Fruit fly (Drosophila melanogaster): Measurements from ENCODE around the gene bocks.

bocks gene

DNA sequence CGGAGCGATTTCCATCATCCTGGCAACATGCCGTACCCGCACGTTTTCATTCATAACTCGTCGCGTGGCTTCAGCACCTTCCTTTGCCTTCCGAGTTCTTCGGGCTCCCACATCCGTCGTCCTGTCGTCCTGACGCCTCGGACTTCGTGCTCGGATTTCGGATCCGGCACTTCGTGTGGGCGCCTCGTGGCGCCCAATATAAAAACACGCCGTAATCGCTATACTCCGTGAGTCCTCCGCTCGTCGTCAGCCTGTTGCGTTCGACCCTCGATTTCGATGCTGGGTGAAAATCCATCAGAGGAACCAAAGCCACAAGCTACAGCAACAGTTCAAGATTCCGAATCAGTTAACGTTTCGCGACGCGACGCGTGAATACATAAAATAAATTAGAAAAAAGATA lies 49.5 kb upstream of the bocks start (continued):
- TF ChIP-seq tgo (GFP tag; IDR thresholded peaks at IDR 0.05) = no peak
- TF ChIP-seq CG1529 (GFP tag; optimal IDR thresholded peaks at IDR 0.05) = no peak
- no peak for TF ChIP-seq Oli (tag; optimal IDR thresholded peaks at IDR 0.05)
- TF ChIP-seq disco-r (GFP tag; optimal IDR thresholded peaks at IDR 0.05) = no peak

DNA sequence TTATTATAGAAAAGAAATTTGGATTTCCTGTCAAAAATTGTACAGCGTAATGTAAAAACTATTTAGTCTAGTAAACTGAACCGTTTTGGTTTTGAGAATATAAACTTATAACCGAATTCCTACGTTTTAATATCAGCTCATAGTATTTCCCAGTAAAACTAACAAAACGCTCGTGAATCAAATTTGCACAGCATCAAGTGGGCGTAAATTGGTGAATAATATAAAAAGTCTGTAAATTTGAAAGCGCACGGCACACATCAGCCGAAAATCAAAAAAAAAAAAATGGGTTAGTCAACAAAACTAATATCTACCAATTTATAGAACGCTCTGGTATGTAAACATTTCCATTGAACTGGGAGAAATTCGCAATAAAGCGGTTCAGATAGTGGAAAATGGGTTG lies 47.1 kb upstream of the bocks start, which contains the start of gene Dh44:
Dh44 (plus strand) TSS at position 301 of the 400 bp plus-strand sequence.
- peak; percentile 7; the same call in 1 of the 2 replicates for TF ChIP-seq CG42726 (GFP tag; IDR thresholded peaks at IDR 0.05; ENCODE audit: partially characterized antibody)
- TF ChIP-seq CG14710 (tag; optimal IDR thresholded peaks at IDR 0.05) = no peak

DNA sequence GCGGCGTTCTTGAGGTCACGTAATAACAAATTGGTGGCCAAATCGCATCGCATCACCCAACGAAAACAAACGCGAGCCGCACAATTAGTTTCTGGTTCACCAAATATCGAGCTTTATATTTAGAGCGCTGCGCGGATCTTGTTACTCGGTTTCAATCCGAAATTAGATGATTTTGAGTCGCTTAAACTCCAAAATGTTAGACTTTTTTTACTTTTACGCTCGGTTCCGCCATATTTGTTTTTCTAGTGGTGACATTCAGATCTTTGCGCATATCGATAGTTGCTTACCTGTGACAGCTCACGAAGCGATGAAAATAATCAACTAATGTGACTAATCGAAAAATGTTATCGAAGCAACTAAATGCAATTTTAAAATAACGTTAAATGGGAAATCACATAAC lies 46.6 kb upstream of the bocks start, which contains the start of gene Scm:
Scm (minus strand) TSS at position 251 of the 400 bp plus-strand sequence.
- TF ChIP-seq ind (GFP tag; optimal IDR thresholded peaks at IDR 0.05) = no peak
- TF ChIP-seq CG13123 (GFP tag; optimal IDR thresholded peaks at IDR 0.05) = no peak
- peak; percentile 92 for TF ChIP-seq unc-4 (GFP tag; IDR thresholded peaks at IDR 0.05; ENCODE audit: partially characterized antibody)
- peak; percentile 71 for TF ChIP-seq E2f2 (GFP tag; IDR thresholded peaks at IDR 0.05)
- TF ChIP-seq CG12299 (tag; optimal IDR thresholded peaks at IDR 0.05) = peak; percentile 23
- no peak for TF ChIP-seq H2.0 (GFP tag; IDR thresholded peaks at IDR 0.05)
- peak; percentile 82 for TF ChIP-seq MESR4 (GFP tag; optimal IDR thresholded peaks at IDR 0.05)
- no peak for TF ChIP-seq CG3726 (GFP tag; IDR thresholded peaks at IDR 0.05)
- peak; percentile 78 for TF ChIP-seq vnd (GFP tag; IDR thresholded peaks at IDR 0.05; ENCODE audit: partially characterized antibody)
- TF ChIP-seq CG15601 (tag; optimal IDR thresholded peaks at IDR 0.05) = peak; percentile 28
- TF ChIP-seq CG2129 (GFP tag; IDR thresholded peaks at IDR 0.05; ENCODE audit: partially characterized antibody) = peak; percentile 61; the same call in 1 of the 2 replicates
- TF ChIP-seq stwl (tag; optimal IDR thresholded peaks at IDR 0.05) = peak; percentile 100
- TF ChIP-seq Doc2 (GFP tag; IDR thresholded peaks at IDR 0.05) = no peak
- peak; percentile 75 for TF ChIP-seq MBD-R2 (GFP tag; IDR thresholded peaks at IDR 0.05)
- no peak for TF ChIP-seq Hey (tag; optimal IDR thresholded peaks at IDR 0.05)
- peak; percentile 90 for TF ChIP-seq Doc3 (GFP tag; IDR thresholded peaks at IDR 0.05; ENCODE audit: partially characterized antibody)
- peak; percentile 87 for TF ChIP-seq HLH4C (GFP tag; IDR thresholded peaks at IDR 0.05; ENCODE audit: partially characterized antibody)
- peak; percentile 88 for TF ChIP-seq pzg (GFP tag; optimal IDR thresholded peaks at IDR 0.05)
- no peak for TF ChIP-seq chif (GFP tag; optimal IDR thresholded peaks at IDR 0.05)
- TF ChIP-seq CG2202 (tag; optimal IDR thresholded peaks at IDR 0.05) = peak; percentile 2
- peak; percentile 25 for TF ChIP-seq PHDP (tag; optimal IDR thresholded peaks at IDR 0.05)
- TF ChIP-seq CG9797 (GFP tag; optimal IDR thresholded peaks at IDR 0.05) = peak; percentile 20
- peak; percentile 34 for TF ChIP-seq CG12391 (tag; optimal IDR thresholded peaks at IDR 0.05)
- TF ChIP-seq slp2 (GFP tag; optimal IDR thresholded peaks at IDR 0.05) = no peak
- peak; percentile 89 for TF ChIP-seq ato (GFP tag; IDR thresholded peaks at IDR 0.05; ENCODE audit: partially characterized antibody)
- TF ChIP-seq pho (GFP tag; optimal IDR thresholded peaks at IDR 0.05) = no peak
- TF ChIP-seq Nf-YB (GFP tag; optimal IDR thresholded peaks at IDR 0.05) = peak; percentile 59
- TF ChIP-seq CG31365 (tag; optimal IDR thresholded peaks at IDR 0.05) = no peak
- TF ChIP-seq Myb (GFP tag; optimal IDR thresholded peaks at IDR 0.05) = peak; percentile 94
- TF ChIP-seq ac (GFP tag; optimal IDR thresholded peaks at IDR 0.05) = no peak
- no peak for TF ChIP-seq tgo (GFP tag; IDR thresholded peaks at IDR 0.05)
- TF ChIP-seq HmgD (GFP tag; optimal IDR thresholded peaks at IDR 0.05) = peak; percentile 61
- no peak for TF ChIP-seq fd102C (GFP tag; optimal IDR thresholded peaks at IDR 0.05)
- no peak for TF ChIP-seq CG10431 (GFP tag; optimal IDR thresholded peaks at IDR 0.05)
- TF ChIP-seq sr (GFP tag; IDR thresholded peaks at IDR 0.05) = no peak
- TF ChIP-seq ssp (GFP tag; IDR thresholded peaks at IDR 0.05) = no peak
- TF ChIP-seq sna (GFP tag; IDR thresholded peaks at IDR 0.05; ENCODE audit: partially characterized antibody) = peak; percentile 95
- no peak for TF ChIP-seq CG9215 (GFP tag; IDR thresholded peaks at IDR 0.05)
- peak; percentile 93 for TF ChIP-seq Opbp (GFP tag; IDR thresholded peaks at IDR 0.05; ENCODE audit: partially characterized antibody)
- TF ChIP-seq CG3163 (GFP tag; optimal IDR thresholded peaks at IDR 0.05) = no peak
- peak; percentile 54 for TF ChIP-seq CG14710 (tag; optimal IDR thresholded peaks at IDR 0.05)
- TF ChIP-seq trem (tag; optimal IDR thresholded peaks at IDR 0.05) = peak; percentile 72

Measured in whole organism, embryonic.